Worm (Caenorhabditis elegans) whole organism, late embryonic: ENCODE measurements around the gene cpna-5.

Experiments used
- C38D4.7 ChIP-seq: fragments of 200-800 bp; sonication (Bioruptor generic); optimal IDR thresholded peaks from 2 replicates; lab custom pipeline; 2018; ENCODE audit warnings: mild to moderate bottlenecking, missing genetic modification characterization, moderate library complexity, missing compliant biosample characterization
- K02D7.2 ChIP-seq: sonication (generic microtip); optimal IDR thresholded peaks from 2 replicates; lab custom pipeline; 2017; ENCODE audit warnings: mild to moderate bottlenecking, missing genetic modification characterization, missing compliant biosample characterization
- T23F11.4 ChIP-seq: fragments of 200-800 bp; sonication (Bioruptor generic); optimal IDR thresholded peaks from 2 replicates; lab custom pipeline; 2018; ENCODE audit warnings: mild to moderate bottlenecking, missing genetic modification characterization, missing compliant biosample characterization
- ceh-19 ChIP-seq: fragments of 200-800 bp; sonication (Bioruptor generic); optimal IDR thresholded peaks from 2 replicates; lab custom pipeline; 2018; ENCODE audit warnings: mild to moderate bottlenecking, missing genetic modification characterization, missing compliant biosample characterization
- ceh-22 ChIP-seq: sonication (generic microtip); optimal IDR thresholded peaks from 2 replicates; lab custom pipeline; 2017; ENCODE audit warnings: missing biosample characterization, missing genetic modification characterization
- ceh-30 ChIP-seq: fragments of 150-350 bp; optimal IDR thresholded peaks from 2 replicates; lab custom pipeline; 2014; ENCODE audit warnings: missing biosample characterization, missing genetic modification characterization
- ceh-34 ChIP-seq: sonication (generic microtip); optimal IDR thresholded peaks from 2 replicates; lab custom pipeline; 2016; ENCODE audit warnings: mild to moderate bottlenecking, missing genetic modification characterization, missing compliant biosample characterization
- ceh-48 ChIP-seq: sonication (generic microtip); optimal IDR thresholded peaks from 2 replicates; lab custom pipeline; 2016; ENCODE audit warnings: missing genetic modification characterization, inconsistent platforms, missing compliant biosample characterization
- ceh-6 ChIP-seq: fragments of 200-800 bp; sonication (Bioruptor generic); optimal IDR thresholded peaks from 2 replicates; lab custom pipeline; 2018; ENCODE audit warnings: mild to moderate bottlenecking, missing genetic modification characterization, missing compliant biosample characterization
- che-1 ChIP-seq: sonication (generic microtip); optimal IDR thresholded peaks from 2 replicates; lab custom pipeline; 2016; ENCODE audit warnings: mild to moderate bottlenecking, missing genetic modification characterization, missing compliant biosample characterization
- dmd-4 ChIP-seq: sonication (generic microtip); optimal IDR thresholded peaks from 2 replicates; lab custom pipeline; 2016; ENCODE audit warnings: borderline replicate concordance, missing genetic modification characterization, missing compliant biosample characterization
- dve-1 ChIP-seq: sonication (generic microtip); optimal IDR thresholded peaks from 2 replicates; lab custom pipeline; 2017; ENCODE audit warnings: antibody characterized with exemption, mild to moderate bottlenecking, missing genetic modification characterization, missing compliant biosample characterization
- elt-2 ChIP-seq: sonication (generic microtip); optimal IDR thresholded peaks from 2 replicates; lab custom pipeline; 2016; ENCODE audit warnings: missing genetic modification reagents, missing genetic modification characterization, missing compliant biosample characterization
- eyg-1 ChIP-seq: sonication (generic microtip); optimal IDR thresholded peaks from 2 replicates; lab custom pipeline; 2016; ENCODE audit warnings: missing genotype, missing genetic modification characterization, missing compliant biosample characterization
- fkh-10 ChIP-seq: fragments of 150-350 bp; optimal IDR thresholded peaks from 2 replicates; lab custom pipeline; 2014; ENCODE audit warnings: missing biosample characterization, missing genetic modification reagents, missing genetic modification characterization
- hlh-30 ChIP-seq: sonication (generic microtip); optimal IDR thresholded peaks from 2 replicates; lab custom pipeline; 2017; ENCODE audit warnings: antibody characterized with exemption, missing genetic modification characterization, missing compliant biosample characterization; ENCODE audit not compliant: insufficient read depth
- hlh-8 ChIP-seq: sonication (generic microtip); optimal IDR thresholded peaks from 2 replicates; lab custom pipeline; 2016; ENCODE audit warnings: missing genotype, missing genetic modification characterization, missing compliant biosample characterization
- madf-2 ChIP-seq: sonication (generic microtip); optimal IDR thresholded peaks from 2 replicates; lab custom pipeline; 2017; ENCODE audit warnings: missing genetic modification characterization, missing compliant biosample characterization
- mec-3 ChIP-seq: sonication (generic microtip); optimal IDR thresholded peaks from 2 replicates; lab custom pipeline; 2016; ENCODE audit warnings: borderline replicate concordance, missing genetic modification characterization, missing compliant biosample characterization
- nfya-1 ChIP-seq: sonication (generic microtip); optimal IDR thresholded peaks from 2 replicates; lab custom pipeline; 2017; ENCODE audit warnings: missing genetic modification characterization, mild to moderate bottlenecking, missing compliant biosample characterization, antibody characterized with exemption, moderate library complexity
- nhr-232 ChIP-seq: sonication (generic microtip); optimal IDR thresholded peaks from 2 replicates; lab custom pipeline; 2016; ENCODE audit warnings: missing genetic modification characterization, missing compliant biosample characterization
- npax-4 ChIP-seq: sonication (generic microtip); optimal IDR thresholded peaks from 2 replicates; lab custom pipeline; 2016; ENCODE audit warnings: missing genetic modification characterization, missing compliant biosample characterization
- odd-2 ChIP-seq: sonication (generic microtip); optimal IDR thresholded peaks from 2 replicates; lab custom pipeline; 2017; ENCODE audit warnings: antibody characterized with exemption, mild to moderate bottlenecking, missing genetic modification characterization, missing compliant biosample characterization
- pros-1 ChIP-seq: fragments of 150-350 bp; optimal IDR thresholded peaks from 2 replicates; lab custom pipeline; 2014; ENCODE audit warnings: missing biosample characterization, missing genetic modification reagents, missing genetic modification characterization
- ref-2 ChIP-seq: sonication (generic microtip); optimal IDR thresholded peaks from 2 replicates; lab custom pipeline; 2016; ENCODE audit warnings: missing genetic modification characterization, missing compliant biosample characterization
- rnt-1 ChIP-seq: sonication (generic microtip); optimal IDR thresholded peaks from 2 replicates; lab custom pipeline; 2016; ENCODE audit warnings: missing genetic modification characterization, missing compliant biosample characterization
- sdc-2 ChIP-seq: sonication (generic microtip); optimal IDR thresholded peaks from 2 replicates; lab custom pipeline; 2016; ENCODE audit warnings: missing genotype, missing genetic modification characterization, missing compliant biosample characterization
- tbx-2 ChIP-seq: sonication (generic microtip); optimal IDR thresholded peaks from 2 replicates; lab custom pipeline; 2016; ENCODE audit warnings: missing genetic modification characterization, missing compliant biosample characterization
- ttx-3 ChIP-seq: sonication (generic microtip); optimal IDR thresholded peaks from 2 replicates; lab custom pipeline; 2016; ENCODE audit warnings: missing genetic modification reagents, missing genetic modification characterization, missing compliant biosample characterization
- unc-42 ChIP-seq: sonication (generic microtip); optimal IDR thresholded peaks from 2 replicates; lab custom pipeline; 2016; ENCODE audit warnings: missing genotype, missing genetic modification characterization, missing compliant biosample characterization
- unc-55 ChIP-seq: sonication (generic microtip); optimal IDR thresholded peaks from 2 replicates; lab custom pipeline; 2017; ENCODE audit warnings: missing biosample characterization, missing genetic modification reagents, missing genetic modification characterization
- zip-5 ChIP-seq: sonication (generic microtip); optimal IDR thresholded peaks from 2 replicates; lab custom pipeline; 2016; ENCODE audit warnings: missing genetic modification characterization, missing compliant biosample characterization
- ztf-16 ChIP-seq: sonication (generic microtip); optimal IDR thresholded peaks from 2 replicates; lab custom pipeline; 2017; ENCODE audit warnings: missing genetic modification characterization, missing compliant biosample characterization

Gene cpna-5

ce11 chrII:7758397-7759135, 40.2 kb upstream of the cpna-5 start, which contains the start of gene B0228.7:
TSS of gene B0228.7 (minus strand) at chrII:7759023.
- TF ChIP-seq T23F11.4 (GFP tag; lab: Kevin White, UChicago) (no peak), nfya-1 (no peak), nhr-232 (tag; lab: Kevin White, UChicago) (no peak), elt-2 (peak; percentile 48), hlh-30 (tag; lab: Kevin White, UChicago) (no peak), ceh-22 (tag; lab: Kevin White, UChicago) (no peak), K02D7.2 (tag; lab: Kevin White, UChicago) (no peak), ceh-19 (GFP tag; lab: Kevin White, UChicago) (no peak), rnt-1 (tag; lab: Kevin White, UChicago) (no peak)
- TF ChIP-seq, all 69 proteins: peak for 1

DNA sequence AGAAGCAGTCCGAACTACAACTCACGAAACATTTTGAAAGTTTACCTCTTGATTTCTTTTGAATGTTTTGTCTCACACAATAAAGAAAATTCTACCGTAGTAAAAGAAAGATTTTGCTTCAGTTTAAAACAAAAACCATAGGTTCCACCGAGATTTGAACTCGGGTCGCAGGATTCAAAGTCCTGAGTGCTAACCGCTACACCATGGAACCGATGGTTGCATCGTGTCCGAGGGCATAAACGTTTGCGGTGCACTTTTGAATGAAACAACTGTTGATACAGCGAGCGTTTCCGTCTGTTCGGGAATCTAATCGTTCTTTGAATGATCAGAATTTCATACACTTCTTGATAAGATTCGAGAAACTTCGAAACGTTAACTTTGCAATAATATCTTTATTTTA, 38.4 kb upstream of the cpna-5 start:
- TF ChIP-seq ceh-6 (GFP tag; lab: Kevin White, UChicago) (peak; percentile 2), nfya-1 (peak; percentile 17), dve-1 (tag; lab: Kevin White, UChicago) (peak; percentile 46), che-1 (peak; percentile 45), unc-42 (tag; lab: Kevin White, UChicago) (no peak), elt-2 (peak; percentile 53), ref-2 (tag; lab: Kevin White, UChicago) (peak; percentile 8), C38D4.7 (GFP tag; lab: Kevin White, UChicago) (peak; percentile 22), mec-3 (tag; lab: Kevin White, UChicago) (no peak)
- TF ChIP-seq, all 69 proteins: peak for 7

DNA sequence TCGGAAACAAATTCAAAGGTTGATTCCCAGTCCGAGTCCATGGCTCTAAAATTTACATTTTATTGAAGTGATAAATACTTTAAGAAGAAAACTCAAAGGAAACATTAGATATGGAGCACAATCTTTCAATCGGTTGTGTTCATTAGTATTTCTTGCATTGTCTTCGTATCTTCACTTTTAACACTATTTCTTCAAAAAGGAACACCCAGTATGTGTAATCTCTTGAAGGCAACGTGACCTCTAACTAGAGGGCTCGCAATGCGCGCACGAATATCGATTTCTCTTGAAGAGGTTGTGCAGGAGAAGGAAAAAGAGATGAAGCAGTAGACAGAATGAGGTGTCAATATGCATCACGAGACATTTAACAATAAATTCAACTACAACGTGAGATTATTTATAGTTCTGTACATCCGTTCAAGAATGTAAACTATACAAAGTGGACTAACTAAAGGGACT, 36.8 kb upstream of the cpna-5 start, which contains the start of the genes B0228.6 and B0228.1:
B0228.6 (minus strand) TSS at position 51 of the 456 bp plus-strand sequence.
B0228.1 (plus strand) TSS at position 228 of the 456 bp plus-strand sequence.
- peak; percentile 27 for TF ChIP-seq unc-42 (tag; lab: Kevin White, UChicago)
- TF ChIP-seq ref-2 (tag; lab: Kevin White, UChicago) = no peak
- peak; percentile 24 for TF ChIP-seq tbx-2 (tag; lab: Kevin White, UChicago)
- no peak for TF ChIP-seq elt-2
- TF ChIP-seq ttx-3 (tag; lab: Kevin White, UChicago) = no peak
- peak; percentile 76 for TF ChIP-seq hlh-30 (tag; lab: Kevin White, UChicago)
- TF ChIP-seq zip-5 = no peak
- no peak for TF ChIP-seq hlh-8 (tag; lab: Kevin White, UChicago)
- no peak for TF ChIP-seq eyg-1 (tag; lab: Kevin White, UChicago)
- no peak for TF ChIP-seq ztf-16 (tag; lab: Kevin White, UChicago)
- no peak for TF ChIP-seq sdc-2 (tag; lab: Kevin White, UChicago)
- TF ChIP-seq nfya-1 = peak; percentile 26
- TF ChIP-seq madf-2 (tag; lab: Kevin White, UChicago) = no peak
- TF ChIP-seq odd-2 (tag; lab: Kevin White, UChicago) = no peak
- TF ChIP-seq ceh-48 (tag; lab: Kevin White, UChicago) = peak; percentile 96
- TF ChIP-seq unc-55 (GFP tag; lab: Kevin White, UChicago) = peak; percentile 55
- no peak for TF ChIP-seq mec-3 (tag; lab: Kevin White, UChicago)
- no peak for TF ChIP-seq dve-1 (tag; lab: Kevin White, UChicago)
- no peak for TF ChIP-seq C38D4.7 (GFP tag; lab: Kevin White, UChicago)
- no peak for TF ChIP-seq T23F11.4 (GFP tag; lab: Kevin White, UChicago)
- no peak for TF ChIP-seq nhr-232 (tag; lab: Kevin White, UChicago)

DNA sequence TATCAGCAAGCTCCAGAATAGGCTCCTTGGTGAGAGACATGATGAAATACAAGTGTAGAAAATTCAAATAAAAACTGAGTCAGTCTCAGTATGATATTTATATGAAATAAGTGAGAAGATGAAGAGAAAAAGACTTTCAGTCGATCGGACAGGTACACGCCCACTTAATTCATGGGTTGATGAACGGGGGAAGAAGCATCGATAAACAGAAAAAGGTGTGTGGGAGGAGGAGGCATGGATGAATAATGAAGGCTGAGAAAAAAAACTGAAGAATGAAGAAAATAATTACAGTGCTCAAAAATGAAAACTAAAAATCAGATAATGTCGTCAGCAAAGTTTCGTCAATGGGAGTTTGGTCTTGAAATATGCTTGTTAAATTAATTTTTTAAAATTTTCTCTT, 35.1 kb upstream of the cpna-5 start, which contains the start of gene trx-1:
trx-1 (minus strand) TSS at position 101 of the 400 bp plus-strand sequence.
- no peak for TF ChIP-seq eyg-1 (tag; lab: Kevin White, UChicago)
- no peak for TF ChIP-seq pros-1 (tag; lab: Kevin White, UChicago)
- TF ChIP-seq ceh-22 (tag; lab: Kevin White, UChicago) = no peak
- no peak for TF ChIP-seq dmd-4 (tag; lab: Kevin White, UChicago)
- no peak for TF ChIP-seq ceh-34
- TF ChIP-seq ceh-48 (tag; lab: Kevin White, UChicago) = no peak
- no peak for TF ChIP-seq fkh-10
- no peak for TF ChIP-seq dve-1 (tag; lab: Kevin White, UChicago)
- TF ChIP-seq ceh-30 = no peak
- no peak for TF ChIP-seq npax-4
